Fruit fly (Drosophila melanogaster): ENCODE measurements around the gene CG1271.

DNA sequence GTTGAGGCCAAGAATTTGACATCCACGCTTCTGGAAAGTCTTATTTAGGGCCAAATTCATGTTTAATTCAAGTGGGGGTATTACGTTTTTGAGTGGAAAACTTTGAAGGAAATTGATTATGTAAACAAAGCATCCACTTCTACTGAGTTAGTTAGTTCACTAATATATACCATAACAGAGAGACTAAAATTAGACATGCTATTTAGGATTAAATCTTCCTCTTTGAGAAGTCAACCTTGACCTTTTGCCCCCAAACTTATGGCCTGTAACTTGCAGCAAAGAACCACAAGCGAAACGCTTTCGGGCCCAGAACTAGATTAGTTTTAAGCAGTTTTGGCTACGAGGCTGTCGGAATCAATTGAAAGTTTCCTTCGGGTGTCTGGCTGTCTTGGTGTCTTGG is 35.2 kb upstream of the CG1271 start, which contains the start of gene CG32487:
- TF ChIP-seq Lim3 (GFP tag; IDR thresholded peaks at IDR 0.05) (no peak), kah (GFP tag; optimal IDR thresholded peaks at IDR 0.05) (no peak), gsb-n (tag; optimal IDR thresholded peaks at IDR 0.05) (no peak), CG9876 (GFP tag; optimal IDR thresholded peaks at IDR 0.05) (no peak), Sox102F (GFP tag; optimal IDR thresholded peaks at IDR 0.05) (no peak), lilli (GFP tag; optimal IDR thresholded peaks at IDR 0.05) (no peak), CG9817 (tag; optimal IDR thresholded peaks at IDR 0.05) (no peak)
